Worm (Caenorhabditis elegans) whole organism, mixed stage, embryonic: Measurements from ENCODE around the gene T20B12.7.

Experiments
- M03D4.4 ChIP-seq: sonication (generic microtip); optimal IDR thresholded peaks from 2 replicates; lab custom pipeline; 2017; ENCODE audit warnings: mild to moderate bottlenecking, missing genetic modification characterization, missing compliant biosample characterization
- bed-3 ChIP-seq: fragments of 200-800 bp; sonication (Bioruptor generic); optimal IDR thresholded peaks from 3 replicates; lab custom pipeline; 2018; ENCODE audit warnings: mild to moderate bottlenecking, missing genetic modification characterization, moderate library complexity, missing compliant biosample characterization
- blmp-1 ChIP-seq: fragments of 150-350 bp; optimal IDR thresholded peaks from 2 replicates; lab custom pipeline; 2014; ENCODE audit warnings: missing biosample characterization, missing genetic modification characterization
- ceh-39 ChIP-seq: fragments of 150-350 bp; optimal IDR thresholded peaks from 2 replicates; lab custom pipeline; 2014; ENCODE audit warnings: missing biosample characterization, missing genetic modification characterization
- ceh-43 ChIP-seq: fragments of 200-800 bp; sonication (Bioruptor generic); optimal IDR thresholded peaks from 2 replicates; lab custom pipeline; 2018; ENCODE audit warnings: mild to moderate bottlenecking, missing genetic modification characterization, moderate library complexity, missing compliant biosample characterization
- ceh-83 ChIP-seq: fragments of 200-800 bp; sonication (Bioruptor generic); optimal IDR thresholded peaks from 2 replicates; lab custom pipeline; 2018; ENCODE audit warnings: mild to moderate bottlenecking, missing genetic modification characterization, missing compliant biosample characterization
- ces-1 ChIP-seq: fragments of 150-350 bp; optimal IDR thresholded peaks from 2 replicates; lab custom pipeline; 2014; ENCODE audit warnings: missing biosample characterization, missing genetic modification reagents, missing genetic modification characterization
- cnd-1 ChIP-seq: fragments of 200-800 bp; sonication (Bioruptor generic); optimal IDR thresholded peaks from 2 replicates; lab custom pipeline; 2018; ENCODE audit warnings: mild to moderate bottlenecking, missing genetic modification characterization, missing compliant biosample characterization
- drap-1 ChIP-seq: fragments of 200-800 bp; sonication (Bioruptor generic); optimal IDR thresholded peaks from 3 replicates; lab custom pipeline; 2018; ENCODE audit warnings: mild to moderate bottlenecking, missing genetic modification characterization, missing compliant biosample characterization
- elt-1 ChIP-seq: sonication (generic microtip); optimal IDR thresholded peaks from 2 replicates; lab custom pipeline; 2017; ENCODE audit warnings: missing genetic modification characterization, mild to moderate bottlenecking, missing compliant biosample characterization, antibody characterized with exemption, moderate library complexity, borderline replicate concordance; ENCODE audit not compliant: insufficient read depth
- elt-3 ChIP-seq: fragments of 150-350 bp; optimal IDR thresholded peaks from 2 replicates; lab custom pipeline; 2014; ENCODE audit warnings: missing biosample characterization, missing genetic modification characterization
- flh-1 ChIP-seq: fragments of 200-800 bp; sonication (Bioruptor generic); optimal IDR thresholded peaks from 2 replicates; lab custom pipeline; 2018; ENCODE audit warnings: mild to moderate bottlenecking, missing genetic modification characterization, moderate library complexity, missing compliant biosample characterization
- ham-2 ChIP-seq: fragments of 200-800 bp; sonication (Bioruptor generic); optimal IDR thresholded peaks from 2 replicates; lab custom pipeline; 2018; ENCODE audit warnings: mild to moderate bottlenecking, missing genetic modification characterization, missing compliant biosample characterization
- hlh-1 ChIP-seq: fragments of 150-350 bp; optimal IDR thresholded peaks from 2 replicates; lab custom pipeline; 2014; ENCODE audit warnings: missing biosample characterization, missing genetic modification reagents, missing genetic modification characterization
- lin-13 ChIP-seq: fragments of 150-350 bp; optimal IDR thresholded peaks from 2 replicates; lab custom pipeline; 2014; ENCODE audit warnings: missing biosample characterization, missing genetic modification characterization
- lin-32 ChIP-seq: fragments of 200-800 bp; sonication (Bioruptor generic); optimal IDR thresholded peaks from 2 replicates; lab custom pipeline; 2018; ENCODE audit warnings: mild to moderate bottlenecking, missing genetic modification characterization, missing compliant biosample characterization
- lsy-2 ChIP-seq: fragments of 150-350 bp; optimal IDR thresholded peaks from 2 replicates; lab custom pipeline; 2014; ENCODE audit warnings: missing biosample characterization, missing genetic modification characterization
- mab-5 ChIP-seq: fragments of 150-350 bp; optimal IDR thresholded peaks from 2 replicates; lab custom pipeline; 2014; ENCODE audit warnings: missing biosample characterization, missing genetic modification characterization
- mep-1 ChIP-seq: fragments of 150-350 bp; optimal IDR thresholded peaks from 2 replicates; lab custom pipeline; 2017; ENCODE audit warnings: missing biosample characterization, missing genetic modification reagents, missing genetic modification characterization, inconsistent platforms
- mls-2 ChIP-seq: sonication (generic microtip); optimal IDR thresholded peaks from 2 replicates; lab custom pipeline; 2016; ENCODE audit warnings: mild to moderate bottlenecking, missing genetic modification characterization, moderate library complexity, missing compliant biosample characterization
- nhr-12 ChIP-seq: fragments of 150-350 bp; optimal IDR thresholded peaks from 2 replicates; lab custom pipeline; 2014; ENCODE audit warnings: missing biosample characterization, missing genetic modification characterization
- nhr-2 ChIP-seq: fragments of 150-350 bp; optimal IDR thresholded peaks from 2 replicates; lab custom pipeline; 2014; ENCODE audit warnings: missing biosample characterization, missing genetic modification characterization
- nhr-237 ChIP-seq: fragments of 150-350 bp; optimal IDR thresholded peaks from 2 replicates; lab custom pipeline; 2014; ENCODE audit warnings: missing biosample characterization, missing genetic modification characterization
- nhr-28 ChIP-seq: fragments of 150-350 bp; optimal IDR thresholded peaks from 2 replicates; lab custom pipeline; 2014; ENCODE audit warnings: missing biosample characterization, missing genetic modification characterization
- nhr-76 ChIP-seq: sonication (generic microtip); optimal IDR thresholded peaks from 2 replicates; lab custom pipeline; 2017; ENCODE audit warnings: missing biosample characterization, missing genetic modification characterization
- pha-4 ChIP-seq: fragments of 150-350 bp; optimal IDR thresholded peaks from 2 replicates; lab custom pipeline; 2018; ENCODE audit warnings: missing biosample characterization, missing genetic modification reagents, missing genetic modification characterization
- sem-2 ChIP-seq: fragments of 200-800 bp; sonication (Bioruptor generic); optimal IDR thresholded peaks from 2 replicates; lab custom pipeline; 2018; ENCODE audit warnings: mild to moderate bottlenecking, missing genetic modification characterization, missing compliant biosample characterization
- snpc-4 ChIP-seq: fragments of 150-350 bp; optimal IDR thresholded peaks from 2 replicates; lab custom pipeline; 2014; ENCODE audit warnings: missing biosample characterization, missing genetic modification characterization
- sptf-1 ChIP-seq: sonication (generic microtip); optimal IDR thresholded peaks from 2 replicates; lab custom pipeline; 2017; ENCODE audit warnings: mild to moderate bottlenecking, missing genetic modification characterization, moderate library complexity, missing compliant biosample characterization
- tbx-8 ChIP-seq: fragments of 200-800 bp; sonication (Bioruptor generic); optimal IDR thresholded peaks from 2 replicates; lab custom pipeline; 2018; ENCODE audit warnings: mild to moderate bottlenecking, missing genetic modification characterization, moderate library complexity, missing compliant biosample characterization
- unc-120 ChIP-seq: sonication (generic microtip); optimal IDR thresholded peaks from 2 replicates; lab custom pipeline; 2017; ENCODE audit warnings: missing genetic modification characterization, missing compliant biosample characterization; ENCODE audit not compliant: poor library complexity, severe bottlenecking
- unc-39 ChIP-seq: fragments of 150-350 bp; optimal IDR thresholded peaks from 2 replicates; lab custom pipeline; 2014; ENCODE audit warnings: missing biosample characterization, missing genetic modification characterization
- unc-62 ChIP-seq: fragments of 150-350 bp; optimal IDR thresholded peaks from 2 replicates; lab custom pipeline; 2014; ENCODE audit warnings: missing biosample characterization, missing genetic modification reagents, missing genetic modification characterization
- zip-8 ChIP-seq: fragments of 150-350 bp; optimal IDR thresholded peaks from 2 replicates; lab custom pipeline; 2014; ENCODE audit warnings: missing biosample characterization, missing genetic modification characterization
- ztf-11 ChIP-seq: fragments of 150-350 bp; optimal IDR thresholded peaks from 2 replicates; lab custom pipeline; 2014; ENCODE audit warnings: missing biosample characterization, missing genetic modification characterization

The T20B12.7 gene

DNA sequence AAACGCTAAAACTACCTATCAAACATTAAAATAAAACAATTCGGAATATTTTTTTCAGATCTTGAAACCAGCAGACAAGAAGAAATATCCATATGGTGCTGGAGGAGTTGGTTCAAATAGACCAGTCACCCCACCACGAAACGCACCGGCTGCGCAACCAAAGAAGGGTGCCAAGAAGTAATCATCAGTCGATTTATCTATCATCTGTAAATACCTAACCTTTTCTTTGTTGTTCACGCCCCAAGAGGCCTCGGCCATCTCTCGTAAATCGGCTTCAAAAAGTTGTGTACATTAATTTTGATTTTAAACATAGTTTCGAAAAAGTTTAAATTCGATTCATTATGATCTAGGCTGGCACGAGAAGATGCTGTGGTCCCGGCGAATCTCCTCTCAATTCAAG is 40.8 kb downstream of the T20B12.7 start:
- TF ChIP-seq unc-62 (GFP tag; lab: Kevin White, UChicago) (no peak), ceh-43 (GFP tag; lab: Kevin White, UChicago) (no peak), elt-3 (tag; lab: Kevin White, UChicago) (no peak), drap-1 (GFP tag; lab: Kevin White, UChicago) (no peak), mls-2 (tag; lab: Kevin White, UChicago) (no peak), mab-5 (no peak)
- TF ChIP-seq, all 35 proteins: peak for 0

DNA sequence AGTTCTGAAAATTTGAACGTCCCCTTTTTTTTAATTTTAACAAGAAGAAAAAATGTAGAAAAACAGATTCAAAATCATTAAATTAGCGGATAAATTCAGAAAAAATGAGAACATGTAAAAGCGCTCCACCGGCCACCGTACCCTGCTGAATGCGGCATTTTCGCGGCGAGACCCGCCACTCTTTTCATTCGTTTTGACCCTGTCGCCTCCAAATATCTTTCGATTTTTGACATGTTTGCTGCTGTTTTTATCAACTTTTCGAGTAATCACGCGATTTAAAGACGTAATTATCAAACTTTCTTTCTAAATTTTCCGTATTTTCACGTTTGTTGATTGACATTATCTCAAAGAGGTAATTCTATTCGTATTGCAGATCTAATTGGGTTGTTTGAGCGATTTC is 42.6 kb downstream of the T20B12.7 start, which contains the start of gene gsp-2:
gsp-2 (plus strand) TSS at position 374 of the 400 bp plus-strand sequence.
- no peak for TF ChIP-seq flh-1
- peak; percentile 43 for TF ChIP-seq pha-4 (tag; lab: Kevin White, UChicago)
- no peak for TF ChIP-seq ztf-11 (tag; lab: Kevin White, UChicago)
- TF ChIP-seq ceh-39, result no peak
- no peak for TF ChIP-seq snpc-4 (tag; lab: Kevin White, UChicago)
- TF ChIP-seq ceh-43 (GFP tag; lab: Kevin White, UChicago), result no peak
- peak; percentile 45 for TF ChIP-seq ces-1 (GFP tag; lab: Kevin White, UChicago)
- TF ChIP-seq ceh-83, result no peak
- no peak for TF ChIP-seq nhr-76 (tag; lab: Kevin White, UChicago)
- TF ChIP-seq sptf-1 (tag; lab: Kevin White, UChicago), result peak; percentile 29
- TF ChIP-seq bed-3 (GFP tag; lab: Kevin White, UChicago), result no peak
- TF ChIP-seq nhr-12 (tag; lab: Kevin White, UChicago), result no peak
- TF ChIP-seq unc-39 (tag; lab: Kevin White, UChicago), result no peak
- TF ChIP-seq cnd-1 (tag; lab: Kevin White, UChicago), result no peak
- peak; percentile 33 for TF ChIP-seq lin-13
- TF ChIP-seq hlh-1 (tag; lab: Kevin White, UChicago), result peak; percentile 59
- TF ChIP-seq unc-62 (GFP tag; lab: Kevin White, UChicago), result no peak
- no peak for TF ChIP-seq blmp-1 (tag; lab: Kevin White, UChicago)
- TF ChIP-seq ham-2, result no peak
- TF ChIP-seq mab-5, result no peak
- TF ChIP-seq nhr-237 (tag; lab: Kevin White, UChicago), result peak; percentile 73
- no peak for TF ChIP-seq nhr-2 (tag; lab: Kevin White, UChicago)
- TF ChIP-seq elt-1, result no peak
- peak; percentile 7 for TF ChIP-seq unc-120
- no peak for TF ChIP-seq M03D4.4
- TF ChIP-seq nhr-28 (tag; lab: Kevin White, UChicago), result no peak
- peak; percentile 95 for TF ChIP-seq lsy-2
- TF ChIP-seq mep-1 (tag; lab: Kevin White, UChicago), result peak; percentile 84
- no peak for TF ChIP-seq mls-2 (tag; lab: Kevin White, UChicago)
- TF ChIP-seq sem-2 (GFP tag; lab: Kevin White, UChicago), result no peak
- TF ChIP-seq lin-32 (GFP tag; lab: Kevin White, UChicago), result no peak
- TF ChIP-seq zip-8, result no peak
- no peak for TF ChIP-seq tbx-8 (GFP tag; lab: Kevin White, UChicago)
- TF ChIP-seq drap-1 (GFP tag; lab: Kevin White, UChicago), result peak; percentile 43
- no peak for TF ChIP-seq elt-3 (tag; lab: Kevin White, UChicago)

- TF ChIP-seq ceh-43 (GFP tag; lab: Kevin White, UChicago), result no peak
- TF ChIP-seq mls-2 (tag; lab: Kevin White, UChicago), result peak; percentile 6
- peak; percentile 65 for TF ChIP-seq unc-120
- TF ChIP-seq pha-4 (tag; lab: Kevin White, UChicago), result no peak
- TF ChIP-seq hlh-1 (tag; lab: Kevin White, UChicago), result peak; percentile 77
- TF ChIP-seq ztf-11 (tag; lab: Kevin White, UChicago), result no peak
- no peak for TF ChIP-seq tbx-8 (GFP tag; lab: Kevin White, UChicago)
- no peak for TF ChIP-seq lsy-2
- peak; percentile 32 for TF ChIP-seq ces-1 (GFP tag; lab: Kevin White, UChicago)
- no peak for TF ChIP-seq drap-1 (GFP tag; lab: Kevin White, UChicago)
- no peak for TF ChIP-seq elt-1
- peak; percentile 9 for TF ChIP-seq ham-2
- no peak for TF ChIP-seq nhr-76 (tag; lab: Kevin White, UChicago)
- no peak for TF ChIP-seq ceh-83
- TF ChIP-seq unc-39 (tag; lab: Kevin White, UChicago), result no peak
- TF ChIP-seq mep-1 (tag; lab: Kevin White, UChicago), result peak; percentile 14
- TF ChIP-seq cnd-1 (tag; lab: Kevin White, UChicago), result peak; percentile 15
- no peak for TF ChIP-seq ceh-39
- no peak for TF ChIP-seq nhr-28 (tag; lab: Kevin White, UChicago)
- TF ChIP-seq unc-62 (GFP tag; lab: Kevin White, UChicago), result peak; percentile 83
- no peak for TF ChIP-seq nhr-12 (tag; lab: Kevin White, UChicago)
- no peak for TF ChIP-seq sptf-1 (tag; lab: Kevin White, UChicago)
- TF ChIP-seq nhr-237 (tag; lab: Kevin White, UChicago), result peak; percentile 48
- TF ChIP-seq bed-3 (GFP tag; lab: Kevin White, UChicago), result no peak
- no peak for TF ChIP-seq flh-1
- no peak for TF ChIP-seq M03D4.4
- TF ChIP-seq elt-3 (tag; lab: Kevin White, UChicago), result no peak
- TF ChIP-seq lin-13, result no peak
- no peak for TF ChIP-seq sem-2 (GFP tag; lab: Kevin White, UChicago)
- no peak for TF ChIP-seq nhr-2 (tag; lab: Kevin White, UChicago)
- no peak for TF ChIP-seq mab-5
- TF ChIP-seq lin-32 (GFP tag; lab: Kevin White, UChicago), result no peak
- peak; percentile 66 for TF ChIP-seq blmp-1 (tag; lab: Kevin White, UChicago)
- TF ChIP-seq zip-8, result no peak
- TF ChIP-seq snpc-4 (tag; lab: Kevin White, UChicago), result no peak
- TF ChIP-seq, all 35 proteins: peak for 10
These were observed 43.6 kb downstream of the T20B12.7 start, which contains the start of gene F56C9.10 for ce11 chrIII:7335220-7335619. F56C9.10 (minus strand) TSS chrIII:7335316.
